Worm (Caenorhabditis elegans) whole organism, L4/young adult: ENCODE data around the gene npp-8.

ENCODE experiments used
- W03F9.2 ChIP-seq: fragments of 150-350 bp; optimal IDR thresholded peaks from 2 replicates; lab custom pipeline; 2014; ENCODE audit warnings: missing biosample characterization, missing genetic modification characterization
- him-1 ChIP-seq: sonication (generic microtip); optimal IDR thresholded peaks from 2 replicates; lab custom pipeline; 2016; ENCODE audit warnings: missing genotype, missing genetic modification reagents, missing genetic modification characterization, missing compliant biosample characterization

ce11 chrIV:1549095-1550093 lies 46.2 kb downstream of the npp-8 start:
- TF ChIP-seq him-1 (tag; lab: Kevin White, UChicago) (no peak), W03F9.2 (no peak)
